Worm (Caenorhabditis elegans) whole organism, L1 larva: ENCODE measurements around the gene Y55D9A.2.

Experiments
- C04F5.9 ChIP-seq: sonication (generic microtip); optimal IDR thresholded peaks from 2 replicates; lab custom pipeline; 2016; ENCODE audit warnings: missing genetic modification characterization, missing compliant biosample characterization
- C16A3.4 ChIP-seq: fragments of 150-350 bp; optimal IDR thresholded peaks from 2 replicates; lab custom pipeline; 2014; ENCODE audit warnings: missing biosample characterization, missing genetic modification characterization
- C34B4.2 ChIP-seq: sonication (generic microtip); optimal IDR thresholded peaks from 2 replicates; lab custom pipeline; 2017; ENCODE audit warnings: mild to moderate bottlenecking, missing genetic modification characterization, missing compliant biosample characterization
- F16B12.6 ChIP-seq: fragments of 150-350 bp; optimal IDR thresholded peaks from 2 replicates; lab custom pipeline; 2014; ENCODE audit warnings: missing biosample characterization, missing genetic modification characterization
- aha-1 ChIP-seq: fragments of 150-350 bp; optimal IDR thresholded peaks from 2 replicates; lab custom pipeline; 2014; ENCODE audit warnings: missing biosample characterization, missing genetic modification characterization
- alr-1 ChIP-seq: fragments of 200-800 bp; sonication (Bioruptor generic); optimal IDR thresholded peaks from 2 replicates; lab custom pipeline; 2018; ENCODE audit warnings: borderline replicate concordance, mild to moderate bottlenecking, missing genetic modification characterization, missing compliant biosample characterization
- aly-2 ChIP-seq: fragments of 150-350 bp; optimal IDR thresholded peaks from 2 replicates; lab custom pipeline; 2014; ENCODE audit warnings: missing biosample characterization, missing genetic modification characterization
- ama-1 ChIP-seq: fragments of 150-350 bp; optimal IDR thresholded peaks from 2 replicates; lab custom pipeline; 2014
- blmp-1 ChIP-seq: fragments of 150-350 bp; optimal IDR thresholded peaks from 2 replicates; lab custom pipeline; 2014; ENCODE audit warnings: missing biosample characterization, missing genetic modification characterization
- ceh-82 ChIP-seq, 3 experiments: fragments of 150-350 bp in 1 of 3; sonication (generic microtip) in 2 of 3; optimal IDR thresholded peaks; 2 replicates each; lab custom pipeline; 2014 to 2017; ENCODE audit warnings: missing biosample characterization in 3 of 3, missing genetic modification characterization in 3 of 3
- ceh-88 ChIP-seq: fragments of 200-800 bp; sonication (Bioruptor generic); IDR thresholded peaks from 2 replicates; pipeline ENCODE4 v1.3.6; 2022; ENCODE audit warnings: missing genetic modification characterization, missing compliant biosample characterization
- ceh-90 ChIP-seq: sonication (generic microtip); optimal IDR thresholded peaks from 2 replicates; lab custom pipeline; 2016; ENCODE audit warnings: missing genetic modification characterization, missing compliant biosample characterization
- ces-1 ChIP-seq: fragments of 150-350 bp; optimal IDR thresholded peaks from 2 replicates; lab custom pipeline; 2014; ENCODE audit warnings: missing biosample characterization, missing genetic modification reagents, missing genetic modification characterization
- dsc-1 ChIP-seq: sonication (generic microtip); optimal IDR thresholded peaks from 2 replicates; lab custom pipeline; 2016; ENCODE audit warnings: mild to moderate bottlenecking, missing genetic modification characterization, missing compliant biosample characterization
- efl-1 ChIP-seq, 4 experiments: fragments of 150-350 bp; optimal IDR thresholded peaks in 3 of 4; peaks in 1 of 4; 1 replicate in 1 of 4; 2 replicates in 3 of 4; lab custom pipeline; 2014; ENCODE audit warnings: missing biosample characterization in 2 of 4, missing genetic modification characterization in 2 of 4, missing genetic modification reagents in 2 of 4
- elt-2 ChIP-seq: sonication (generic microtip); optimal IDR thresholded peaks from 2 replicates; lab custom pipeline; 2016; ENCODE audit warnings: missing genetic modification characterization, mild to moderate bottlenecking, inconsistent platforms, missing compliant biosample characterization, missing genetic modification reagents
- elt-3 ChIP-seq, 6 experiments: fragments of 150-350 bp in 1 of 6; sonication (generic microtip); optimal IDR thresholded peaks; 2 replicates each; lab custom pipeline; 2017 to 2018; ENCODE audit warnings: missing biosample characterization in 6 of 6, missing genetic modification characterization in 6 of 6, inconsistent platforms in 1 of 6
- fos-1 ChIP-seq: fragments of 150-350 bp; optimal IDR thresholded peaks from 2 replicates; lab custom pipeline; 2014; ENCODE audit warnings: missing biosample characterization, missing genetic modification characterization
- irx-1 ChIP-seq: sonication (generic microtip); optimal IDR thresholded peaks from 2 replicates; lab custom pipeline; 2016; ENCODE audit warnings: missing genetic modification characterization, missing compliant biosample characterization
- isw-1 ChIP-seq: fragments of 200-800 bp; sonication (Bioruptor generic); IDR thresholded peaks from 2 replicates; pipeline ENCODE4 v1.3.6; 2022; ENCODE audit warnings: missing genetic modification characterization, missing compliant biosample characterization
- jun-1 ChIP-seq: fragments of 150-350 bp; optimal IDR thresholded peaks from 2 replicates; lab custom pipeline; 2014; ENCODE audit warnings: missing biosample characterization, missing genetic modification reagents, missing genetic modification characterization
- lin-13 ChIP-seq: fragments of 150-350 bp; optimal IDR thresholded peaks from 2 replicates; lab custom pipeline; 2014; ENCODE audit warnings: missing biosample characterization, missing genetic modification reagents, missing genetic modification characterization
- lin-14 ChIP-seq: fragments of 200-800 bp; sonication (Bioruptor generic); optimal IDR thresholded peaks from 2 replicates; lab custom pipeline; 2018; ENCODE audit warnings: mild to moderate bottlenecking, missing genetic modification characterization, moderate library complexity, missing compliant biosample characterization
- lin-35 ChIP-seq, 2 experiments: fragments of 150-350 bp; optimal IDR thresholded peaks; 2 replicates each; lab custom pipeline; 2014; ENCODE audit warnings: missing biosample characterization in 2 of 2, missing genetic modification characterization in 2 of 2, missing genetic modification reagents in 2 of 2
- lin-39 ChIP-seq: fragments of 150-350 bp; optimal IDR thresholded peaks from 2 replicates; lab custom pipeline; 2014; ENCODE audit warnings: missing biosample characterization, missing genetic modification reagents, missing genetic modification characterization
- lsy-2 ChIP-seq, 2 experiments: fragments of 150-350 bp; optimal IDR thresholded peaks; 2 replicates each; lab custom pipeline; 2014; ENCODE audit warnings: missing biosample characterization in 2 of 2, missing genetic modification characterization in 2 of 2
- mab-9 ChIP-seq: fragments of 200-800 bp; sonication (Bioruptor generic); IDR thresholded peaks from 2 replicates; pipeline ENCODE4 v1.3.6; 2022; ENCODE audit warnings: missing genetic modification reagents, missing genetic modification characterization, missing compliant biosample characterization
- mep-1 ChIP-seq: fragments of 150-350 bp; optimal IDR thresholded peaks from 2 replicates; lab custom pipeline; 2014; ENCODE audit warnings: missing biosample characterization, missing genetic modification characterization
- nhr-19 ChIP-seq: fragments of 200-800 bp; sonication (Bioruptor generic); conservative IDR thresholded peaks from 2 replicates; pipeline ENCODE4 v1.3.6; 2022; ENCODE audit warnings: missing genetic modification characterization, missing compliant biosample characterization
- nhr-20 ChIP-seq: sonication (generic microtip); optimal IDR thresholded peaks from 2 replicates; lab custom pipeline; 2016; ENCODE audit warnings: mild to moderate bottlenecking, missing genetic modification characterization, missing compliant biosample characterization
- nhr-28 ChIP-seq: fragments of 150-350 bp; optimal IDR thresholded peaks from 2 replicates; lab custom pipeline; 2014; ENCODE audit warnings: missing biosample characterization, missing genetic modification characterization
- nhr-71 ChIP-seq: sonication (generic microtip); optimal IDR thresholded peaks from 2 replicates; lab custom pipeline; 2016; ENCODE audit warnings: mild to moderate bottlenecking, missing genetic modification characterization, moderate library complexity, missing compliant biosample characterization
- nhr-77 ChIP-seq: fragments of 150-350 bp; optimal IDR thresholded peaks from 2 replicates; lab custom pipeline; 2014; ENCODE audit warnings: missing biosample characterization, missing genetic modification characterization
- nhr-84 ChIP-seq: sonication (generic microtip); optimal IDR thresholded peaks from 2 replicates; lab custom pipeline; 2017; ENCODE audit warnings: missing biosample characterization, missing genetic modification characterization
- nhr-85 ChIP-seq: sonication (generic microtip); peaks from one replicate; lab custom pipeline; 2016; ENCODE audit warnings: missing genetic modification characterization, inconsistent platforms, missing compliant biosample characterization
- nhr-90 ChIP-seq: sonication (generic microtip); optimal IDR thresholded peaks from 2 replicates; lab custom pipeline; 2016; ENCODE audit warnings: mild to moderate bottlenecking, missing genetic modification characterization, missing compliant biosample characterization; ENCODE audit not compliant: poor library complexity
- pag-3 ChIP-seq: sonication (generic microtip); optimal IDR thresholded peaks from 2 replicates; lab custom pipeline; 2017; ENCODE audit warnings: missing genetic modification characterization, mild to moderate bottlenecking, missing compliant biosample characterization, antibody characterized with exemption, borderline replicate concordance; ENCODE audit not compliant: insufficient read depth
- pqm-1 ChIP-seq: sonication (generic microtip); optimal IDR thresholded peaks from 3 replicates; lab custom pipeline; 2017; ENCODE audit warnings: missing biosample characterization, missing genetic modification characterization
- snu-23 ChIP-seq: sonication (generic microtip); optimal IDR thresholded peaks from 2 replicates; lab custom pipeline; 2016; ENCODE audit warnings: missing genetic modification characterization, missing compliant biosample characterization
- sptf-1 ChIP-seq: fragments of 150-350 bp; optimal IDR thresholded peaks from 2 replicates; lab custom pipeline; 2014; ENCODE audit warnings: missing biosample characterization, missing genetic modification characterization
- sup-37 ChIP-seq: fragments of 200-800 bp; sonication (Bioruptor generic); optimal IDR thresholded peaks from 2 replicates; lab custom pipeline; 2018; ENCODE audit warnings: mild to moderate bottlenecking, missing genetic modification characterization, missing compliant biosample characterization
- tlp-1 ChIP-seq: fragments of 150-350 bp; optimal IDR thresholded peaks from 2 replicates; lab custom pipeline; 2014; ENCODE audit warnings: missing biosample characterization, missing genetic modification characterization
- unc-130 ChIP-seq: fragments of 150-350 bp; optimal IDR thresholded peaks from 2 replicates; lab custom pipeline; 2017; ENCODE audit warnings: missing biosample characterization, missing genetic modification characterization, inconsistent platforms
- unc-98 ChIP-seq: fragments of 200-800 bp; sonication (Bioruptor generic); IDR thresholded peaks from 2 replicates; pipeline ENCODE4 v1.3.6; 2022; ENCODE audit warnings: missing genetic modification characterization, missing compliant biosample characterization
- xbp-1 ChIP-seq: sonication (generic microtip); optimal IDR thresholded peaks from 2 replicates; lab custom pipeline; 2016; ENCODE audit warnings: missing genetic modification characterization, missing compliant biosample characterization
- zip-4 ChIP-seq: fragments of 200-800 bp; sonication (Bioruptor generic); optimal IDR thresholded peaks from 2 replicates; lab custom pipeline; 2018; ENCODE audit warnings: mild to moderate bottlenecking, missing genetic modification characterization, moderate library complexity, missing compliant biosample characterization
- ztf-11 ChIP-seq, 2 experiments: sonication (generic microtip); optimal IDR thresholded peaks; 2 replicates each; lab custom pipeline; 2016 to 2017; ENCODE audit warnings: missing genetic modification characterization in 2 of 2, missing biosample characterization in 1 of 2, missing compliant biosample characterization in 1 of 2

Gene Y55D9A.2

ce11 chrIV:12599158-12599557 is 6.1 kb downstream of the Y55D9A.2 start, which contains the start of gene pgp-1:
Gene pgp-1 (minus strand): TSS chrIV:12599169.
- TF ChIP-seq mab-9 (GFP tag; lab: Robert Waterston, UW) = no peak
- TF ChIP-seq C04F5.9 (tag; lab: Kevin White, UChicago) = no peak
- no peak for TF ChIP-seq mep-1 (tag; lab: Kevin White, UChicago)
- peak; percentile 13 for TF ChIP-seq lin-14 (GFP tag; lab: Kevin White, UChicago)
- TF ChIP-seq pqm-1 (tag; lab: Kevin White, UChicago) = peak; percentile 88
- TF ChIP-seq lin-35 (GFP tag; optimal IDR thresholded peaks at IDR 0.05; lab: Kevin White, UChicago) = peak in 1 of 2 experiments; percentile 27
- TF ChIP-seq elt-2 (tag; lab: Kevin White, UChicago) = peak; percentile 90
- TF ChIP-seq nhr-20 (tag; lab: Kevin White, UChicago) = peak; percentile 20

ce11 chrIV:12596960-12597359 is 8.3 kb downstream of the Y55D9A.2 start:
- TF ChIP-seq ces-1 (GFP tag; lab: Kevin White, UChicago) = no peak
- TF ChIP-seq elt-3 (tag; optimal IDR thresholded peaks at IDR 0.05; lab: Kevin White, UChicago) = no peak
- no peak for TF ChIP-seq xbp-1 (tag; lab: Kevin White, UChicago)
- no peak for TF ChIP-seq pqm-1 (tag; lab: Kevin White, UChicago)
- no peak for TF ChIP-seq unc-130 (tag; lab: Kevin White, UChicago)

- TF ChIP-seq unc-98 (GFP tag; lab: Robert Waterston, UW) (peak; percentile 70), ces-1 (GFP tag; lab: Kevin White, UChicago) (no peak), nhr-28 (no peak), irx-1 (tag; lab: Kevin White, UChicago) (peak; percentile 75), ama-1 (lab: Kevin White, UChicago) (no peak), C34B4.2 (tag; lab: Kevin White, UChicago) (no peak), lin-35 (GFP tag; optimal IDR thresholded peaks at IDR 0.05; lab: Kevin White, UChicago) (peak; percentile 68 to 78), isw-1 (GFP tag; lab: Robert Waterston, UW) (peak; percentile 74), snu-23 (GFP tag; lab: Kevin White, UChicago) (peak; percentile 91), blmp-1 (tag; lab: Kevin White, UChicago) (no peak), alr-1 (tag; lab: Kevin White, UChicago) (no peak), aly-2 (peak; percentile 40), ztf-11 (tag; optimal IDR thresholded peaks at IDR 0.05; lab: Kevin White, UChicago) (peak in 1 of 2 experiments; percentile 40), jun-1 (peak; percentile 40), ceh-88 (peak; percentile 68; the same call in 1 of the 2 replicates), elt-2 (tag; lab: Kevin White, UChicago) (no peak), nhr-84 (tag; lab: Kevin White, UChicago) (no peak), zip-4 (GFP tag; lab: Kevin White, UChicago) (peak; percentile 13), pqm-1 (tag; lab: Kevin White, UChicago) (no peak), nhr-19 (GFP tag; lab: Robert Waterston, UW) (peak; percentile 82), nhr-77 (tag; lab: Kevin White, UChicago) (peak; percentile 22), F16B12.6 (tag; lab: Kevin White, UChicago) (peak; percentile 41), aha-1 (tag; lab: Kevin White, UChicago) (no peak), sptf-1 (tag; lab: Kevin White, UChicago) (no peak), lsy-2 (tag; optimal IDR thresholded peaks at IDR 0.05; lab: Kevin White, UChicago) (peak; percentile 74), nhr-90 (peak; percentile 70), lin-13 (GFP tag; lab: Kevin White, UChicago) (peak; percentile 21), tlp-1 (tag; lab: Kevin White, UChicago) (no peak), lin-14 (GFP tag; lab: Kevin White, UChicago) (peak; percentile 88), pag-3 (tag; lab: Kevin White, UChicago) (no peak), fos-1 (peak; percentile 61), sup-37 (GFP tag; lab: Kevin White, UChicago) (peak; percentile 23), nhr-85 (tag; lab: Kevin White, UChicago) (no peak), ceh-90 (tag; lab: Kevin White, UChicago) (no peak), efl-1 (optimal IDR thresholded peaks at IDR 0.05; lab: Kevin White, UChicago) (peak; percentile 71 to 73), efl-1 (GFP tag; optimal IDR thresholded peaks at IDR 0.05 in 1 of 2; lab: Kevin White, UChicago) (peak; percentile 59 to 96), nhr-71 (peak; percentile 89), C16A3.4 (tag; lab: Kevin White, UChicago) (peak; percentile 53), lin-39 (tag; lab: Kevin White, UChicago) (no peak), ceh-82 (tag; optimal IDR thresholded peaks at IDR 0.05; lab: Kevin White, UChicago) (peak; percentile 41 to 84 (median 68)), dsc-1 (tag; lab: Kevin White, UChicago) (peak; percentile 73), C04F5.9 (tag; lab: Kevin White, UChicago) (no peak)
Measured at ce11 chrIV:12594574-12594973, 10.7 kb downstream of the Y55D9A.2 start.
